Worm (Caenorhabditis elegans) whole organism, young adult: Measurements from ENCODE around the gene F44D12.2.
A peak's percentile ranks its signal among the peaks of the same experiment; 100 is the strongest.

ENCODE experiments used
- B0261.1 ChIP-seq: sonication (generic microtip); optimal IDR thresholded peaks from 2 replicates; lab custom pipeline; 2016; ENCODE audit warnings: mild to moderate bottlenecking, missing genetic modification characterization, moderate library complexity, missing compliant biosample characterization
- C17E4.6 ChIP-seq: fragments of 200-800 bp; sonication (Bioruptor generic); IDR thresholded peaks from 2 replicates; pipeline ENCODE4 v1.3.6; 2022; ENCODE audit warnings: missing genetic modification reagents, missing genetic modification characterization, missing compliant biosample characterization
- F10E7.11 ChIP-seq: sonication (generic microtip); optimal IDR thresholded peaks from 2 replicates; lab custom pipeline; 2017; ENCODE audit warnings: mild to moderate bottlenecking, missing genetic modification characterization, moderate library complexity, missing compliant biosample characterization
- F23B12.7 ChIP-seq: sonication (generic microtip); optimal IDR thresholded peaks from 2 replicates; lab custom pipeline; 2017; ENCODE audit warnings: missing genetic modification characterization, mild to moderate bottlenecking, missing compliant biosample characterization, antibody characterized with exemption, moderate library complexity; ENCODE audit not compliant: insufficient read depth
- F37B4.10 ChIP-seq: fragments of 200-800 bp; sonication (Bioruptor generic); IDR thresholded peaks from 2 replicates; pipeline ENCODE4 v1.3.6; 2022; ENCODE audit warnings: missing genetic modification characterization, missing compliant biosample characterization
- K12H6.12 ChIP-seq: fragments of 200-800 bp; sonication (Bioruptor generic); optimal IDR thresholded peaks from 2 replicates; lab custom pipeline; 2018; ENCODE audit warnings: mild to moderate bottlenecking, missing genetic modification characterization, missing compliant biosample characterization
- Y53F4B.3 ChIP-seq: fragments of 200-800 bp; sonication (Bioruptor generic); IDR thresholded peaks from 2 replicates; pipeline ENCODE4 v1.3.6; 2022; ENCODE audit warnings: missing genetic modification reagents, missing genetic modification characterization, missing compliant biosample characterization
- Y56A3A.18 ChIP-seq: fragments of 200-800 bp; sonication (Bioruptor generic); IDR thresholded peaks from 2 replicates; pipeline ENCODE4 v1.3.6; 2022; ENCODE audit warnings: missing genetic modification reagents, missing genetic modification characterization, missing compliant biosample characterization
- ZK185.1 ChIP-seq: sonication (generic microtip); optimal IDR thresholded peaks from 2 replicates; lab custom pipeline; 2016; ENCODE audit warnings: mild to moderate bottlenecking, missing genetic modification characterization, missing compliant biosample characterization; ENCODE audit not compliant: poor library complexity, severe bottlenecking
- atf-7 ChIP-seq: sonication (generic microtip); optimal IDR thresholded peaks from 2 replicates; lab custom pipeline; 2017; ENCODE audit warnings: mild to moderate bottlenecking, missing genetic modification characterization, missing compliant biosample characterization
- athp-1 ChIP-seq: sonication (generic microtip); optimal IDR thresholded peaks from 2 replicates; lab custom pipeline; 2017; ENCODE audit warnings: mild to moderate bottlenecking, missing genetic modification characterization, missing compliant biosample characterization
- cebp-2 ChIP-seq: fragments of 200-800 bp; sonication (Bioruptor generic); IDR thresholded peaks from 2 replicates; pipeline ENCODE4 v1.3.6; 2022; ENCODE audit warnings: missing genetic modification characterization, missing compliant biosample characterization
- ceh-40 ChIP-seq: fragments of 200-800 bp; sonication (Bioruptor generic); IDR thresholded peaks from 2 replicates; pipeline ENCODE4 v1.3.6; 2022; ENCODE audit warnings: missing genetic modification characterization, missing compliant biosample characterization
- ceh-79 ChIP-seq: sonication (generic microtip); optimal IDR thresholded peaks from 2 replicates; lab custom pipeline; 2017; ENCODE audit warnings: mild to moderate bottlenecking, missing genetic modification characterization, missing compliant biosample characterization
- die-1 ChIP-seq: sonication (generic microtip); optimal IDR thresholded peaks from 2 replicates; lab custom pipeline; 2016; ENCODE audit warnings: missing genotype, mild to moderate bottlenecking, missing genetic modification characterization, missing compliant biosample characterization
- egl-44 ChIP-seq: fragments of 200-800 bp; sonication (Bioruptor generic); IDR thresholded peaks from 2 replicates; pipeline ENCODE4 v1.3.6; 2022; ENCODE audit warnings: missing genetic modification reagents, missing genetic modification characterization, missing compliant biosample characterization
- ekl-4 ChIP-seq: fragments of 200-800 bp; sonication (Bioruptor generic); IDR thresholded peaks from 2 replicates; pipeline ENCODE4 v1.3.6; 2022; ENCODE audit warnings: missing genetic modification reagents, missing genetic modification characterization, missing compliant biosample characterization
- fkh-3 ChIP-seq: sonication (generic microtip); optimal IDR thresholded peaks from 2 replicates; lab custom pipeline; 2016; ENCODE audit warnings: mild to moderate bottlenecking, missing genetic modification characterization, missing compliant biosample characterization
- gei-17 ChIP-seq: fragments of 200-800 bp; sonication (Bioruptor generic); optimal IDR thresholded peaks from 2 replicates; lab custom pipeline; 2018; ENCODE audit warnings: mild to moderate bottlenecking, missing genetic modification characterization, missing compliant biosample characterization
- him-1 ChIP-seq: sonication (generic microtip); optimal IDR thresholded peaks from 2 replicates; lab custom pipeline; 2016; ENCODE audit warnings: missing genotype, missing genetic modification reagents, missing genetic modification characterization, missing compliant biosample characterization
- hlh-26 ChIP-seq: fragments of 200-800 bp; sonication (Bioruptor generic); conservative IDR thresholded peaks from 2 replicates; pipeline ENCODE4 v1.3.6; 2022; ENCODE audit warnings: missing genetic modification reagents, missing genetic modification characterization, missing compliant biosample characterization
- hmg-1.2 ChIP-seq: fragments of 200-800 bp; sonication (Bioruptor generic); IDR thresholded peaks from 2 replicates; pipeline ENCODE4 v1.3.6; 2022; ENCODE audit warnings: missing genetic modification reagents, missing genetic modification characterization, missing compliant biosample characterization
- hrde-1 ChIP-seq: sonication (generic microtip); optimal IDR thresholded peaks from 2 replicates; lab custom pipeline; 2016; ENCODE audit warnings: missing genetic modification characterization, mild to moderate bottlenecking, missing compliant biosample characterization, moderate library complexity, missing genotype, missing genetic modification reagents, borderline replicate concordance
- lin-40 ChIP-seq: sonication (generic microtip); optimal IDR thresholded peaks from 2 replicates; lab custom pipeline; 2016; ENCODE audit warnings: missing genetic modification characterization, mild to moderate bottlenecking, missing compliant biosample characterization, missing genotype, missing genetic modification reagents
- lsl-1 ChIP-seq: fragments of 200-800 bp; sonication (Bioruptor generic); optimal IDR thresholded peaks from 2 replicates; lab custom pipeline; 2018; ENCODE audit warnings: mild to moderate bottlenecking, missing genetic modification characterization, moderate library complexity, missing compliant biosample characterization
- madf-10 ChIP-seq: sonication (generic microtip); optimal IDR thresholded peaks from 2 replicates; lab custom pipeline; 2016; ENCODE audit warnings: mild to moderate bottlenecking, missing genetic modification characterization, missing compliant biosample characterization
- madf-3 ChIP-seq: fragments of 200-800 bp; sonication (Bioruptor generic); IDR thresholded peaks from 2 replicates; pipeline ENCODE4 v1.3.6; 2022; ENCODE audit warnings: missing genetic modification reagents, missing genetic modification characterization, missing compliant biosample characterization
- mcd-1 ChIP-seq: fragments of 200-800 bp; sonication (Bioruptor generic); IDR thresholded peaks from 2 replicates; pipeline ENCODE4 v1.3.6; 2022; ENCODE audit warnings: missing genetic modification reagents, missing genetic modification characterization, missing compliant biosample characterization
- mel-28 ChIP-seq: sonication (generic microtip); optimal IDR thresholded peaks from 2 replicates; lab custom pipeline; 2016; ENCODE audit warnings: borderline replicate concordance, mild to moderate bottlenecking, missing genetic modification characterization, missing compliant biosample characterization
- mxl-1 ChIP-seq: sonication (generic microtip); optimal IDR thresholded peaks from 2 replicates; lab custom pipeline; 2016; ENCODE audit warnings: missing genetic modification characterization, missing compliant biosample characterization
- nfya-1 ChIP-seq: sonication (generic microtip); optimal IDR thresholded peaks from 2 replicates; lab custom pipeline; 2017; ENCODE audit warnings: antibody characterized with exemption, missing compliant biosample characterization, missing genetic modification characterization, borderline replicate concordance; ENCODE audit not compliant: insufficient read depth
- nfya-2 ChIP-seq: fragments of 200-800 bp; sonication (Bioruptor generic); IDR thresholded peaks from 2 replicates; pipeline ENCODE4 v1.3.6; 2022; ENCODE audit warnings: missing genetic modification reagents, missing genetic modification characterization, missing compliant biosample characterization
- nfyb-1 ChIP-seq: fragments of 200-800 bp; sonication (Bioruptor generic); IDR thresholded peaks from 2 replicates; pipeline ENCODE4 v1.3.6; 2022; ENCODE audit warnings: missing genetic modification reagents, missing genetic modification characterization, missing compliant biosample characterization
- nhr-120 ChIP-seq: fragments of 200-800 bp; sonication (Bioruptor generic); IDR thresholded peaks from 2 replicates; pipeline ENCODE4 v1.3.6; 2022; ENCODE audit warnings: missing genetic modification characterization, missing compliant biosample characterization
- nhr-179 ChIP-seq: sonication (generic microtip); optimal IDR thresholded peaks from 2 replicates; lab custom pipeline; 2016; ENCODE audit warnings: mild to moderate bottlenecking, missing genetic modification characterization, missing compliant biosample characterization
- nhr-80 ChIP-seq: sonication (generic microtip); optimal IDR thresholded peaks from 2 replicates; lab custom pipeline; 2016; ENCODE audit warnings: missing genetic modification characterization, missing compliant biosample characterization
- nhr-90 ChIP-seq: sonication (generic microtip); optimal IDR thresholded peaks from 2 replicates; lab custom pipeline; 2016; ENCODE audit warnings: missing genotype, mild to moderate bottlenecking, missing genetic modification characterization, missing compliant biosample characterization
- rcor-1 ChIP-seq: fragments of 200-800 bp; sonication (Bioruptor generic); IDR thresholded peaks from 2 replicates; pipeline ENCODE4 v1.3.6; 2022; ENCODE audit warnings: missing genetic modification reagents, missing genetic modification characterization, missing compliant biosample characterization
- repo-1 ChIP-seq: sonication (generic microtip); optimal IDR thresholded peaks from 2 replicates; lab custom pipeline; 2017; ENCODE audit warnings: mild to moderate bottlenecking, missing genetic modification characterization, missing compliant biosample characterization
- sdz-38 ChIP-seq: sonication (generic microtip); optimal IDR thresholded peaks from 2 replicates; lab custom pipeline; 2016; ENCODE audit warnings: missing genotype, missing genetic modification characterization, missing compliant biosample characterization
- snpc-3.4 ChIP-seq: sonication (generic microtip); optimal IDR thresholded peaks from 2 replicates; lab custom pipeline; 2017; ENCODE audit warnings: missing genetic modification characterization, mild to moderate bottlenecking, missing compliant biosample characterization, antibody characterized with exemption, moderate library complexity, missing genotype, missing genetic modification reagents
- snpc-4 ChIP-seq, 5 experiments: fragments of 150-350 bp in 1 of 5; sonication (generic microtip) in 4 of 5; optimal IDR thresholded peaks; 2 replicates each; lab custom pipeline; 2014 to 2018; ENCODE audit warnings: missing genetic modification characterization in 5 of 5, missing biosample characterization in 3 of 5, antibody characterized with exemption in 2 of 5, mild to moderate bottlenecking in 2 of 5, missing compliant biosample characterization in 2 of 5, missing genotype in 2 of 5, moderate library complexity in 2 of 5, missing genetic modification reagents in 1 of 5
- tbx-9 ChIP-seq: sonication (generic microtip); optimal IDR thresholded peaks from 2 replicates; lab custom pipeline; 2016; ENCODE audit warnings: borderline replicate concordance, missing genetic modification characterization, inconsistent platforms, missing compliant biosample characterization
- unc-130 ChIP-seq: sonication (generic microtip); optimal IDR thresholded peaks from 2 replicates; lab custom pipeline; 2016; ENCODE audit warnings: missing genetic modification reagents, missing genetic modification characterization, missing compliant biosample characterization
- unc-62 ChIP-seq: fragments of 150-350 bp; optimal IDR thresholded peaks from 2 replicates; lab custom pipeline; 2014; ENCODE audit warnings: missing biosample characterization, missing genetic modification reagents, missing genetic modification characterization
- zim-3 ChIP-seq: sonication (generic microtip); optimal IDR thresholded peaks from 2 replicates; lab custom pipeline; 2017; ENCODE audit warnings: mild to moderate bottlenecking, missing genetic modification characterization, moderate library complexity, missing compliant biosample characterization
- ztf-22 ChIP-seq: fragments of 200-800 bp; sonication (Bioruptor generic); optimal IDR thresholded peaks from 2 replicates; lab custom pipeline; 2018; ENCODE audit warnings: mild to moderate bottlenecking, missing genetic modification characterization, moderate library complexity, missing compliant biosample characterization
- ztf-3 ChIP-seq: fragments of 200-800 bp; sonication (Bioruptor generic); optimal IDR thresholded peaks from 2 replicates; lab custom pipeline; 2018; ENCODE audit warnings: mild to moderate bottlenecking, missing genetic modification characterization, missing compliant biosample characterization
- ztf-6 ChIP-seq: fragments of 200-800 bp; sonication (Bioruptor generic); IDR thresholded peaks from 2 replicates; pipeline ENCODE4 v1.3.6; 2022; ENCODE audit warnings: missing genetic modification reagents, missing genetic modification characterization, missing compliant biosample characterization

The F44D12.2 gene

ce11 chrIV:9989416-9989815 is 28.1 kb downstream of the F44D12.2 start (continued):
- TF ChIP-seq rcor-1 (GFP tag; lab: Robert Waterston, UW) (no peak), athp-1 (tag; lab: Kevin White, UChicago) (no peak), F10E7.11 (tag; lab: Kevin White, UChicago) (no peak), hrde-1 (tag; lab: Kevin White, UChicago) (peak; percentile 57), mel-28 (tag; lab: Kevin White, UChicago) (no peak), repo-1 (no peak), K12H6.12 (tag; lab: Kevin White, UChicago) (no peak), nhr-90 (tag; lab: Kevin White, UChicago) (no peak), F37B4.10 (no peak), die-1 (tag; lab: Kevin White, UChicago) (no peak), ceh-40 (GFP tag; lab: Robert Waterston, UW) (no peak), atf-7 (no peak), gei-17 (no peak), unc-130 (GFP tag; lab: Kevin White, UChicago) (no peak), nhr-80 (tag; lab: Kevin White, UChicago) (no peak), madf-3 (GFP tag; lab: Robert Waterston, UW) (peak; percentile 52; the same call in 1 of the 2 replicates), nhr-179 (no peak), him-1 (tag; lab: Kevin White, UChicago) (peak; percentile 43), madf-10 (tag; lab: Kevin White, UChicago) (no peak), unc-62 (no peak), ekl-4 (GFP tag; lab: Robert Waterston, UW) (no peak), ZK185.1 (no peak), Y53F4B.3 (GFP tag; lab: Robert Waterston, UW) (no peak), hmg-1.2 (GFP tag; lab: Robert Waterston, UW) (peak; percentile 9; the same call in 1 of the 2 replicates), C17E4.6 (GFP tag; lab: Robert Waterston, UW) (no peak), B0261.1 (no peak), zim-3 (tag; lab: Kevin White, UChicago) (no peak), lin-40 (tag; lab: Kevin White, UChicago) (no peak), nfya-1 (tag; lab: Kevin White, UChicago) (no peak), mxl-1 (tag; lab: Kevin White, UChicago) (no peak), F23B12.7 (tag; lab: Kevin White, UChicago) (no peak), lsl-1 (GFP tag; lab: Kevin White, UChicago) (no peak), cebp-2 (GFP tag; lab: Robert Waterston, UW) (no peak), ztf-6 (no peak), nhr-120 (GFP tag; lab: Robert Waterston, UW) (no peak), tbx-9 (no peak), fkh-3 (tag; lab: Kevin White, UChicago) (no peak), snpc-3.4 (tag; lab: Kevin White, UChicago) (no peak), Y56A3A.18 (GFP tag; lab: Robert Waterston, UW) (no peak), mcd-1 (GFP tag; lab: Robert Waterston, UW) (no peak), nfya-2 (no peak), nfyb-1 (GFP tag; lab: Robert Waterston, UW) (peak; percentile 37; the same call in 1 of the 2 replicates), snpc-4 (GFP tag; optimal IDR thresholded peaks at IDR 0.05; lab: Kevin White, UChicago) (no peak), snpc-4 (tag; optimal IDR thresholded peaks at IDR 0.05; lab: Kevin White, UChicago) (no peak), hlh-26 (GFP tag; lab: Robert Waterston, UW) (no peak), egl-44 (GFP tag; lab: Robert Waterston, UW) (no peak), ztf-3 (GFP tag; lab: Kevin White, UChicago) (no peak), ztf-22 (GFP tag; lab: Kevin White, UChicago) (no peak), ceh-79 (tag; lab: Kevin White, UChicago) (no peak), sdz-38 (tag; lab: Kevin White, UChicago) (no peak)
